Fruit fly (Drosophila melanogaster) whole organism, embryonic: ENCODE results near the gene ATPsynepsilonL.

ENCODE experiments used
- Aef1 ChIP-seq: fragments of 200-800 bp; sonication (Bioruptor generic); IDR thresholded peaks from 3 replicates; pipeline ENCODE4 v1.3.6; 2022; ENCODE audit warnings: missing biosample characterization, missing genetic modification characterization
- Antp ChIP-seq: fragments of 200-800 bp; sonication (Bioruptor generic); optimal IDR thresholded peaks from 3 replicates; lab custom pipeline; 2016; ENCODE audit warnings: missing biosample characterization, missing genetic modification characterization
- Awh ChIP-seq: fragments of 200-800 bp; sonication (Bioruptor generic); IDR thresholded peaks from 2 replicates; pipeline ENCODE4, ENCODE4 v1.3.6; 2022; ENCODE audit warnings: missing biosample characterization, missing genetic modification characterization
- CG10147 ChIP-seq: fragments of 200-800 bp; sonication (Bioruptor generic); optimal IDR thresholded peaks from 2 replicates; lab custom pipeline; 2019; ENCODE audit warnings: missing biosample characterization, mild to moderate bottlenecking, missing genetic modification characterization, moderate library complexity
- CG10267 ChIP-seq: fragments of 200-800 bp; sonication (Bioruptor generic); optimal IDR thresholded peaks from 2 replicates; lab custom pipeline; 2018; ENCODE audit warnings: missing biosample characterization, mild to moderate bottlenecking, missing genetic modification characterization, moderate library complexity
- CG11456 ChIP-seq: fragments of 200-800 bp; sonication (Bioruptor generic); IDR thresholded peaks from 3 replicates; pipeline ENCODE4 v1.3.6; 2022; ENCODE audit warnings: missing biosample characterization, missing genetic modification characterization
- CG15479 ChIP-seq: fragments of 200-800 bp; sonication (Bioruptor generic); optimal IDR thresholded peaks from 3 replicates; lab custom pipeline; 2019; ENCODE audit warnings: missing biosample characterization, mild to moderate bottlenecking, missing genetic modification characterization, moderate library complexity
- CG2120 ChIP-seq: fragments of 200-800 bp; sonication (Bioruptor generic); optimal IDR thresholded peaks from 3 replicates; lab custom pipeline; 2016; ENCODE audit warnings: missing biosample characterization, missing genetic modification characterization
- CG31224 ChIP-seq: fragments of 200-800 bp; sonication (Bioruptor generic); IDR thresholded peaks from 2 replicates; pipeline ENCODE4 v1.3.6; 2022; ENCODE audit warnings: missing biosample characterization, missing genetic modification characterization
- CG3847 ChIP-seq: fragments of 200-800 bp; sonication (Bioruptor generic); IDR thresholded peaks from 2 replicates; pipeline ENCODE4 v1.3.6; 2022; ENCODE audit warnings: missing biosample characterization, missing genetic modification characterization
- CG5245 ChIP-seq: fragments of 200-800 bp; sonication (Bioruptor generic); optimal IDR thresholded peaks from 3 replicates; lab custom pipeline; 2016; ENCODE audit warnings: missing biosample characterization, missing genetic modification characterization
- CG7745 ChIP-seq: fragments of 200-800 bp; sonication (Bioruptor generic); optimal IDR thresholded peaks from 2 replicates; lab custom pipeline; 2018; ENCODE audit warnings: missing biosample characterization, mild to moderate bottlenecking, missing genetic modification characterization, moderate library complexity
- CG7928 ChIP-seq: fragments of 200-800 bp; sonication (Bioruptor generic); optimal IDR thresholded peaks from 2 replicates; lab custom pipeline; 2017; ENCODE audit warnings: missing biosample characterization, mild to moderate bottlenecking, missing genetic modification characterization
- CG9817 ChIP-seq: fragments of 200-800 bp; sonication (Bioruptor generic); optimal IDR thresholded peaks from 2 replicates; lab custom pipeline; 2018; ENCODE audit warnings: missing biosample characterization, mild to moderate bottlenecking, missing genetic modification characterization, moderate library complexity
- CG9932 ChIP-seq: fragments of 200-800 bp; sonication (Bioruptor generic); IDR thresholded peaks from 2 replicates; pipeline ENCODE4 v1.3.6; 2022; ENCODE audit warnings: missing biosample characterization, missing genetic modification characterization
- CkIIα-i1 ChIP-seq: fragments of 200-800 bp; sonication (Bioruptor generic); IDR thresholded peaks from 2 replicates; pipeline ENCODE4 v1.3.6; 2022; ENCODE audit warnings: missing biosample characterization, missing genetic modification characterization
- Dek ChIP-seq: fragments of 200-800 bp; sonication (Bioruptor generic); optimal IDR thresholded peaks from 3 replicates; lab custom pipeline; 2019; ENCODE audit warnings: missing biosample characterization, mild to moderate bottlenecking, missing genetic modification characterization, moderate library complexity
- Dll ChIP-seq: fragments of 200-800 bp; sonication (Bioruptor generic); IDR thresholded peaks from 4 replicates; pipeline ENCODE4 v1.3.6; 2022; ENCODE audit warnings: missing biosample characterization, missing genetic modification characterization; ENCODE audit not compliant: partially characterized antibody
- Hey ChIP-seq: fragments of 200-800 bp; sonication (Bioruptor generic); optimal IDR thresholded peaks from 3 replicates; lab custom pipeline; 2018; ENCODE audit warnings: missing biosample characterization, mild to moderate bottlenecking, missing genetic modification characterization
- Hmr ChIP-seq: fragments of 200-800 bp; sonication (Bioruptor generic); optimal IDR thresholded peaks from 3 replicates; lab custom pipeline; 2017; ENCODE audit warnings: mild to moderate bottlenecking, missing biosample characterization, missing genetic modification reagents, missing genetic modification characterization
- Hr51 ChIP-seq, 2 experiments: fragments of 200-800 bp; sonication (Bioruptor generic); optimal IDR thresholded peaks; 2 replicates in 1 of 2; 3 replicates in 1 of 2; lab custom pipeline; 2016 to 2018; ENCODE audit warnings: missing biosample characterization in 2 of 2, missing genetic modification characterization in 2 of 2, mild to moderate bottlenecking in 1 of 2, moderate library complexity in 1 of 2
- Pdp1 ChIP-seq, 2 experiments: fragments of 200-800 bp; sonication (Bioruptor generic); optimal IDR thresholded peaks; 3 replicates each; lab custom pipeline; 2016; ENCODE audit warnings: missing biosample characterization in 2 of 2, missing genetic modification characterization in 2 of 2, mild to moderate bottlenecking in 1 of 2, moderate library complexity in 1 of 2
- Six4 ChIP-seq: fragments of 200-800 bp; sonication (Bioruptor generic); optimal IDR thresholded peaks from 2 replicates; lab custom pipeline; 2016; ENCODE audit warnings: missing biosample characterization, missing genetic modification characterization
- Sox100B ChIP-seq: fragments of 200-800 bp; sonication (Bioruptor generic); optimal IDR thresholded peaks from 3 replicates; lab custom pipeline; 2018; ENCODE audit warnings: missing biosample characterization, mild to moderate bottlenecking, missing genetic modification characterization
- Sry-δ ChIP-seq: fragments of 200-800 bp; sonication (Bioruptor generic); optimal IDR thresholded peaks from 2 replicates; lab custom pipeline; 2016; ENCODE audit warnings: missing biosample characterization, missing genetic modification characterization
- bab2 ChIP-seq: fragments of 200-800 bp; sonication (Bioruptor generic); optimal IDR thresholded peaks from 2 replicates; lab custom pipeline; 2016; ENCODE audit warnings: missing biosample characterization, missing genetic modification characterization
- bcd ChIP-seq: fragments of 200-800 bp; sonication (Bioruptor generic); optimal IDR thresholded peaks from 2 replicates; lab custom pipeline; 2017; ENCODE audit warnings: missing biosample characterization, mild to moderate bottlenecking, missing genetic modification characterization
- caup ChIP-seq: fragments of 200-800 bp; sonication (Bioruptor generic); optimal IDR thresholded peaks from 3 replicates; lab custom pipeline; 2017; ENCODE audit warnings: missing biosample characterization, mild to moderate bottlenecking, missing genetic modification characterization, moderate library complexity; ENCODE audit not compliant: severe bottlenecking
- crc ChIP-seq: fragments of 200-800 bp; sonication (Bioruptor generic); optimal IDR thresholded peaks from 2 replicates; lab custom pipeline; 2016; ENCODE audit warnings: missing biosample characterization, missing genetic modification characterization
- crol ChIP-seq: fragments of 200-800 bp; sonication (Bioruptor generic); IDR thresholded peaks from 2 replicates; pipeline ENCODE4 v1.3.6; 2022; ENCODE audit warnings: missing biosample characterization, missing genetic modification characterization
- ems ChIP-seq: fragments of 200-800 bp; sonication (Bioruptor generic); optimal IDR thresholded peaks from 3 replicates; lab custom pipeline; 2016; ENCODE audit warnings: missing biosample characterization, missing genetic modification characterization
- fd64A ChIP-seq: fragments of 200-800 bp; sonication (Bioruptor generic); optimal IDR thresholded peaks from 3 replicates; lab custom pipeline; 2018; ENCODE audit warnings: missing biosample characterization, mild to moderate bottlenecking, missing genetic modification characterization
- gcm2 ChIP-seq: fragments of 200-800 bp; sonication (Bioruptor generic); optimal IDR thresholded peaks from 2 replicates; lab custom pipeline; 2016; ENCODE audit warnings: missing biosample characterization, missing genetic modification characterization
- grau ChIP-seq: fragments of 200-800 bp; optimal IDR thresholded peaks from 3 replicates; lab custom pipeline; 2019; ENCODE audit warnings: missing biosample characterization, mild to moderate bottlenecking, missing genetic modification characterization, moderate library complexity
- lab ChIP-seq: fragments of 200-800 bp; sonication (Bioruptor generic); optimal IDR thresholded peaks from 3 replicates; lab custom pipeline; 2017; ENCODE audit warnings: missing biosample characterization, missing genetic modification characterization, mild to moderate bottlenecking, moderate library complexity, missing genetic modification reagents
- mirr ChIP-seq: fragments of 200-800 bp; sonication (Bioruptor generic); optimal IDR thresholded peaks from 3 replicates; lab custom pipeline; 2018; ENCODE audit warnings: missing biosample characterization, mild to moderate bottlenecking, missing genetic modification characterization
- nom ChIP-seq: fragments of 200-800 bp; sonication (Bioruptor generic); optimal IDR thresholded peaks from 2 replicates; lab custom pipeline; 2017; ENCODE audit warnings: missing biosample characterization, missing genetic modification characterization, mild to moderate bottlenecking, moderate library complexity, missing genetic modification reagents
- p53 ChIP-seq: fragments of 200-800 bp; sonication (Bioruptor generic); optimal IDR thresholded peaks from 2 replicates; lab custom pipeline; 2016; ENCODE audit warnings: missing biosample characterization, missing genetic modification characterization
- pan ChIP-seq, 4 experiments: fragments of >200 bp in 3 of 4; fragments of 200-800 bp in 1 of 4; sonication (Bioruptor generic) in 1 of 4; optimal IDR thresholded peaks in 3 of 4; IDR thresholded peaks in 1 of 4; 2 replicates each; pipeline versions ENCODE4 v1.3.6 to Lab custom; 2017 to 2022; ENCODE audit warnings: missing biosample characterization in 2 of 4, missing genetic modification characterization in 2 of 4, mixed read lengths in 1 of 4
- pita ChIP-seq: fragments of 200-800 bp; sonication (Bioruptor generic); optimal IDR thresholded peaks from 2 replicates; lab custom pipeline; 2017; ENCODE audit warnings: missing biosample characterization, mild to moderate bottlenecking, missing genetic modification characterization
- salm ChIP-seq: fragments of 200-800 bp; sonication (Bioruptor generic); optimal IDR thresholded peaks from 2 replicates; lab custom pipeline; 2018; ENCODE audit warnings: missing biosample characterization, mild to moderate bottlenecking, missing genetic modification characterization
- sc ChIP-seq, 3 experiments: fragments of >200 bp in 2 of 3; fragments of 200-800 bp in 1 of 3; sonication (Bioruptor generic) in 1 of 3; optimal IDR thresholded peaks; 2 replicates in 2 of 3; 3 replicates in 1 of 3; lab custom pipeline; 2017; ENCODE audit warnings: mild to moderate bottlenecking in 1 of 3, missing biosample characterization in 1 of 3, missing genetic modification characterization in 1 of 3, missing genetic modification reagents in 1 of 3
- sd ChIP-seq: fragments of 200-800 bp; sonication (Bioruptor generic); optimal IDR thresholded peaks from 3 replicates; lab custom pipeline; 2018; ENCODE audit warnings: missing biosample characterization, mild to moderate bottlenecking, missing genetic modification characterization, moderate library complexity
- slp2 ChIP-seq: fragments of 200-800 bp; sonication (Bioruptor generic); optimal IDR thresholded peaks from 2 replicates; lab custom pipeline; 2016; ENCODE audit warnings: missing biosample characterization, missing genetic modification characterization
- so ChIP-seq: fragments of 200-800 bp; sonication (Bioruptor generic); IDR thresholded peaks from 3 replicates; pipeline ENCODE4 v1.3.6; 2022; ENCODE audit warnings: missing biosample characterization, missing genetic modification characterization
- tap ChIP-seq: fragments of 200-800 bp; optimal IDR thresholded peaks from 3 replicates; lab custom pipeline; 2019; ENCODE audit warnings: missing biosample characterization, mild to moderate bottlenecking, missing genetic modification characterization, moderate library complexity
- trem ChIP-seq: fragments of 200-800 bp; optimal IDR thresholded peaks from 3 replicates; lab custom pipeline; 2019; ENCODE audit warnings: missing biosample characterization, mild to moderate bottlenecking, missing genetic modification characterization, moderate library complexity
- wek ChIP-seq: fragments of 200-800 bp; sonication (Bioruptor generic); optimal IDR thresholded peaks from 3 replicates; lab custom pipeline; 2018; ENCODE audit warnings: missing biosample characterization, mild to moderate bottlenecking, missing genetic modification characterization, moderate library complexity

The ATPsynepsilonL gene

DNA sequence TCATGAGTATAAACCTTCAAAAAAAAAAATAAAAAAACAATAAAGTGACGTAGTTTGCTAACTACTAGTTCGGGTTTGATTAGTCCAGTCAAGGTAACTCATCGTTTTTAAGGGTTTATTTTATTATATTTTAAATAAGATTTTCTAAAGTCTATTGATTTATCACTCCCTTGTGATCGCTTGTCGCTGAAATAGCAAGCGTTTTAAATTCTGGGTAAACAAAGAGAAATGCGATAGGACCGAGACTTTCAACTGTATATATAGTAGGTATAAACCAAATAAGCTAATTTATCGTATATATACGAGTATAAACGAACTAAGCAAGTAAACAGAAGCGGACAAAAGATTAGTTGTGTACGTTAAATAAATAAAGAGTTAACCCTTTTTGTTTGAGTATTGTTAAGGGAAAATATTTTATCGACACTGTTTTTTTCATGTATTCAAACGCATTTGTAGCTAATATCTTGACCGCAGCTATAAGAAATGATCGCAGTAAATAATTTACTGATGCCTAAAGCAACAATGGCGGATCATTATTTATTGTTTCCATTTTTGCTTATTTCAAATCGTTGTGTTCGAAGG is 47.0 kb downstream of the ATPsynepsilonL start (continued):
- TF ChIP-seq Dll (GFP tag; lab: Robert Waterston, UW): no peak
- peak; percentile 1 for TF ChIP-seq salm
- TF ChIP-seq ems: no peak
- TF ChIP-seq Hmr (GFP tag; lab: Kevin White, UChicago): peak; percentile 61
- TF ChIP-seq CG7745 (tag; lab: Kevin White, UChicago): no peak
- TF ChIP-seq Dek (tag; lab: Kevin White, UChicago): peak; percentile 12
- no peak for TF ChIP-seq Sry-δ (GFP tag; lab: Kevin White, UChicago)
- no peak for TF ChIP-seq Hey (tag; lab: Kevin White, UChicago)
- TF ChIP-seq so (GFP tag; lab: Robert Waterston, UW): 0 out of 3 replicates have a peak, but pooled peaks have one; percentile 23
- no peak for TF ChIP-seq bab2 (GFP tag; lab: Kevin White, UChicago)
- TF ChIP-seq nom (GFP tag; lab: Kevin White, UChicago): no peak
- peak; percentile 44; the same call in 1 of the 2 replicates for TF ChIP-seq CG31224 (GFP tag; lab: Robert Waterston, UW)
- TF ChIP-seq Aef1 (GFP tag; lab: Robert Waterston, UW): no peak
- peak; percentile 16 for TF ChIP-seq fd64A (GFP tag; lab: Kevin White, UChicago)
- TF ChIP-seq CkIIα-i1: no peak
- no peak for TF ChIP-seq pita (GFP tag; lab: Kevin White, UChicago)
- 0 out of 2 replicates have a peak, but pooled peaks have one; percentile 7 for TF ChIP-seq Awh (GFP tag; lab: Robert Waterston, UW)
- TF ChIP-seq lab (GFP tag; lab: Kevin White, UChicago): peak; percentile 45
- no peak for TF ChIP-seq trem (tag; lab: Kevin White, UChicago)
- TF ChIP-seq CG11456 (GFP tag; lab: Robert Waterston, UW): peak; percentile 62; the same call in 1 of the 3 replicates
- TF ChIP-seq CG7928: no peak
- no peak for TF ChIP-seq CG10267 (tag; lab: Kevin White, UChicago)
- TF ChIP-seq Six4 (GFP tag; lab: Kevin White, UChicago): no peak
- no peak for TF ChIP-seq Antp
- TF ChIP-seq p53 (GFP tag; lab: Kevin White, UChicago): no peak
- peak; percentile 62 for TF ChIP-seq CG9932 (GFP tag; lab: Robert Waterston, UW)
- TF ChIP-seq sd (tag; lab: Kevin White, UChicago): no peak
- TF ChIP-seq pan (optimal IDR thresholded peaks at IDR 0.05; lab: Kevin White, UChicago): no peak
- peak in 1 of 2 experiments; percentile 35 for TF ChIP-seq pan (GFP tag; optimal IDR thresholded peaks at IDR 0.05 in 1 of 2, IDR thresholded peaks at IDR 0.05 in 1 of 2)
- TF ChIP-seq Hr51 (GFP tag; optimal IDR thresholded peaks at IDR 0.05; lab: Kevin White, UChicago): peak in 1 of 2 experiments; percentile 15
- TF ChIP-seq wek (GFP tag; lab: Kevin White, UChicago): peak; percentile 46
- peak; percentile 25 for TF ChIP-seq Sox100B (GFP tag; lab: Kevin White, UChicago)
- no peak for TF ChIP-seq caup (GFP tag; lab: Kevin White, UChicago)
- peak in 1 of 2 experiments; percentile 16 for TF ChIP-seq Pdp1 (GFP tag; optimal IDR thresholded peaks at IDR 0.05; lab: Kevin White, UChicago)
- TF ChIP-seq CG2120 (GFP tag; lab: Kevin White, UChicago): peak; percentile 70
- TF ChIP-seq CG10147 (GFP tag; lab: Kevin White, UChicago): no peak
- TF ChIP-seq sc (optimal IDR thresholded peaks at IDR 0.05; lab: Kevin White, UChicago): no peak
- TF ChIP-seq sc (GFP tag; optimal IDR thresholded peaks at IDR 0.05; lab: Kevin White, UChicago): peak; percentile 4
- TF ChIP-seq grau: peak; percentile 44
- peak; percentile 52 for TF ChIP-seq crc (GFP tag; lab: Kevin White, UChicago)
- peak; percentile 3 for TF ChIP-seq gcm2 (GFP tag; lab: Kevin White, UChicago)
- peak; percentile 24 for TF ChIP-seq tap (tag; lab: Kevin White, UChicago)
- TF ChIP-seq CG15479 (GFP tag; lab: Kevin White, UChicago): no peak
- TF ChIP-seq mirr (GFP tag; lab: Kevin White, UChicago): no peak
- TF ChIP-seq bcd (GFP tag; lab: Kevin White, UChicago): peak; percentile 15
- TF ChIP-seq CG3847: no peak
- TF ChIP-seq slp2 (GFP tag; lab: Kevin White, UChicago): no peak
- TF ChIP-seq CG9817: peak; percentile 41
- TF ChIP-seq CG5245 (GFP tag; lab: Kevin White, UChicago): no peak
- TF ChIP-seq crol: no peak
